Fruit fly (Drosophila melanogaster) Kc167 (cell line): ENCODE results near the gene CG7857.

Experiments used
- psq ChIP-seq: fragments of >200 bp; optimal IDR thresholded peaks from 2 replicates; lab custom pipeline; 2017; ENCODE audit warnings: missing external identifiers
- ttk ChIP-seq: sonication (Bioruptor generic); optimal IDR thresholded peaks from 2 replicates; lab custom pipeline; 2017; ENCODE audit warnings: missing external identifiers

DNA sequence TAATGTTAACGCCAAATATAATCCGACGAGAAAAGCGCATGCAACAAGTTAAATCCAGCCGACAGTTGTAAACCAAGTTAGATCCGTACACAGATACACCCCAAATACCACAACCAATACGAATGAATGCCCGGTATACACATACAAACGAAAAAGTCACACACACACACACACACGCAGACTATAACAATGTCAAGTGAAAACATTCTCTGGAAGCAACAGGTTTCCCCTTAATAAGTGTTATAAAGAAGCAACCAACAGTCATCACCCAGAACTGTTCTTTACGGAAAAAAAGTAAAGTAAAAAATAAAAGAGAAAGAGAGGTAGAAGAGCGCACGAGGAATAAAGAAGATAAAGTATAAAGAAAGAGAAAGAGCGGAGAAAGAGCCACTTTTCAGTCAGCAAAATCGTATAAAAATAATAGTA, 31.1 kb upstream of the CG7857 start:
- TF ChIP-seq ttk (lab: Kevin White, UChicago) (no peak), psq (lab: Kevin White, UChicago) (no peak)
